Fruit fly (Drosophila melanogaster) whole organism, adult: Measurements from ENCODE around the gene Frmd5.

Experiments
- CG11617 ChIP-seq: fragments of 200-800 bp; sonication (Bioruptor generic); optimal IDR thresholded peaks from 2 replicates; lab custom pipeline; 2017; ENCODE audit warnings: mild to moderate bottlenecking, missing biosample characterization, missing genetic modification reagents, missing genetic modification characterization
- CG12768 ChIP-seq: fragments of 200-800 bp; sonication (Bioruptor generic); optimal IDR thresholded peaks from 2 replicates; lab custom pipeline; 2017; ENCODE audit warnings: missing biosample characterization, missing genetic modification characterization, mild to moderate bottlenecking, moderate library complexity, missing genetic modification reagents
- CG14711 ChIP-seq: fragments of 200-800 bp; sonication (Bioruptor generic); optimal IDR thresholded peaks from 2 replicates; lab custom pipeline; 2018; ENCODE audit warnings: missing biosample characterization, mild to moderate bottlenecking, missing genetic modification characterization, moderate library complexity
- CG1620 ChIP-seq: fragments of 200-800 bp; sonication (Bioruptor generic); optimal IDR thresholded peaks from 2 replicates; lab custom pipeline; 2016; ENCODE audit warnings: missing biosample characterization, missing genetic modification characterization
- CG33017 ChIP-seq: fragments of 200-800 bp; sonication (Bioruptor generic); optimal IDR thresholded peaks from 2 replicates; lab custom pipeline; 2018; ENCODE audit warnings: missing biosample characterization, mild to moderate bottlenecking, missing genetic modification characterization, moderate library complexity
- CG5204 ChIP-seq: fragments of 200-800 bp; sonication (Bioruptor generic); optimal IDR thresholded peaks from 2 replicates; lab custom pipeline; 2016; ENCODE audit warnings: missing biosample characterization, missing genetic modification characterization
- CG7045 ChIP-seq: fragments of 200-800 bp; sonication (Bioruptor generic); optimal IDR thresholded peaks from 2 replicates; lab custom pipeline; 2017; ENCODE audit warnings: missing biosample characterization, mild to moderate bottlenecking, missing genetic modification characterization
- CG7101 ChIP-seq: fragments of 200-800 bp; sonication (Bioruptor generic); optimal IDR thresholded peaks from 2 replicates; lab custom pipeline; 2018; ENCODE audit warnings: missing biosample characterization, mild to moderate bottlenecking, missing genetic modification characterization, moderate library complexity
- Clk ChIP-seq: fragments of 200-800 bp; sonication (Bioruptor generic); optimal IDR thresholded peaks from 2 replicates; lab custom pipeline; 2017; ENCODE audit warnings: missing biosample characterization, missing genetic modification characterization
- Crg-1 ChIP-seq: fragments of 200-800 bp; sonication (Bioruptor generic); optimal IDR thresholded peaks from 2 replicates; lab custom pipeline; 2016; ENCODE audit warnings: missing biosample characterization, missing genetic modification characterization
- Hr96 ChIP-seq: fragments of 200-800 bp; sonication (Bioruptor generic); optimal IDR thresholded peaks from 2 replicates; lab custom pipeline; 2016; ENCODE audit warnings: missing biosample characterization, missing genetic modification characterization
- Mnt ChIP-seq: fragments of 200-800 bp; sonication (Bioruptor generic); optimal IDR thresholded peaks from 2 replicates; lab custom pipeline; 2016; ENCODE audit warnings: missing biosample characterization, mild to moderate bottlenecking, missing genetic modification characterization
- bab1 ChIP-seq: fragments of 200-800 bp; sonication (Bioruptor generic); optimal IDR thresholded peaks from 3 replicates; lab custom pipeline; 2019; ENCODE audit warnings: missing biosample characterization, mild to moderate bottlenecking, missing genetic modification characterization, moderate library complexity
- cic ChIP-seq: fragments of 200-800 bp; sonication (Bioruptor generic); optimal IDR thresholded peaks from 2 replicates; lab custom pipeline; 2017; ENCODE audit warnings: missing biosample characterization, mild to moderate bottlenecking, missing genetic modification characterization, moderate library complexity
- cnc ChIP-seq, 2 experiments: fragments of >200 bp; optimal IDR thresholded peaks; 2 replicates each; lab custom pipeline; 2017
- kay ChIP-seq: fragments of 200-800 bp; sonication (Bioruptor generic); peaks from one replicate; lab custom pipeline; 2016; ENCODE audit warnings: missing biosample characterization, missing genetic modification characterization, borderline replicate concordance
- ovo ChIP-seq: fragments of 200-800 bp; sonication (Bioruptor generic); optimal IDR thresholded peaks from 2 replicates; lab custom pipeline; 2016; ENCODE audit warnings: missing biosample characterization, missing genetic modification characterization
- pad ChIP-seq: fragments of 200-800 bp; sonication (Bioruptor generic); optimal IDR thresholded peaks from 3 replicates; lab custom pipeline; 2017; ENCODE audit warnings: missing biosample characterization, missing genetic modification characterization, mild to moderate bottlenecking, moderate library complexity, missing genetic modification reagents
- tj ChIP-seq: fragments of 200-800 bp; sonication (Bioruptor generic); optimal IDR thresholded peaks from 3 replicates; lab custom pipeline; 2017; ENCODE audit warnings: missing biosample characterization, mild to moderate bottlenecking, missing genetic modification characterization, moderate library complexity
- toe ChIP-seq: fragments of 200-800 bp; sonication (Bioruptor generic); optimal IDR thresholded peaks from 2 replicates; lab custom pipeline; 2016; ENCODE audit warnings: missing biosample characterization, missing genetic modification characterization

Gene Frmd5

dm6 chr2L:10373605-10374269 lies 29.5 kb downstream of the Frmd5 start, which contains the start of gene rho-5:
Gene rho-5 (minus strand): TSS chr2L:10373900.
- TF ChIP-seq CG12768 (GFP tag; lab: Kevin White, UChicago): no peak
- no peak for TF ChIP-seq ovo
- TF ChIP-seq CG11617: no peak
- no peak for TF ChIP-seq Crg-1 (GFP tag; lab: Kevin White, UChicago)
- TF ChIP-seq CG7101 (tag; lab: Kevin White, UChicago): no peak
- TF ChIP-seq cic (GFP tag; lab: Kevin White, UChicago): no peak

dm6 chr2L:10375464-10376236 lies 31.4 kb downstream of the Frmd5 start, which contains the start of the genes CG33303 and dpr19:
Gene CG33303 (minus strand): TSS chr2L:10375757.
Gene dpr19 (plus strand): TSS chr2L:10376168.
- TF ChIP-seq cnc (optimal IDR thresholded peaks at IDR 0.05; lab: Kevin White, UChicago) (no peak), ovo (peak; percentile 8), bab1 (GFP tag; lab: Kevin White, UChicago) (peak; percentile 38), CG14711 (tag; lab: Kevin White, UChicago) (peak; percentile 70), CG33017 (tag; lab: Kevin White, UChicago) (peak; percentile 79), Mnt (GFP tag; lab: Kevin White, UChicago) (peak; percentile 13), tj (GFP tag; lab: Kevin White, UChicago) (peak; percentile 40), CG5204 (GFP tag; lab: Kevin White, UChicago) (no peak), CG7101 (tag; lab: Kevin White, UChicago) (peak; percentile 74), Hr96 (GFP tag; lab: Kevin White, UChicago) (no peak), CG11617 (peak; percentile 73), kay (GFP tag; lab: Kevin White, UChicago) (no peak), cic (GFP tag; lab: Kevin White, UChicago) (peak; percentile 38), CG12768 (GFP tag; lab: Kevin White, UChicago) (peak; percentile 29), Clk (GFP tag; lab: Kevin White, UChicago) (no peak), CG1620 (no peak), Crg-1 (GFP tag; lab: Kevin White, UChicago) (no peak), CG7045 (peak; percentile 63), pad (GFP tag; lab: Kevin White, UChicago) (no peak), toe (GFP tag; lab: Kevin White, UChicago) (no peak)

- TF ChIP-seq ovo: no peak
These were observed 32.0 kb downstream of the Frmd5 start for dm6 chr2L:10376276-10376675.

dm6 chr2L:10378631-10379030 lies 34.4 kb downstream of the Frmd5 start:
- TF ChIP-seq Crg-1 (GFP tag; lab: Kevin White, UChicago) (no peak), kay (GFP tag; lab: Kevin White, UChicago) (no peak)

dm6 chr2L:10379865-10380264 lies 35.6 kb downstream of the Frmd5 start, which contains the start of gene gny:
Gene gny (plus strand): TSS chr2L:10380103.
- peak; percentile 15 for TF ChIP-seq bab1 (GFP tag; lab: Kevin White, UChicago)
- no peak for TF ChIP-seq Clk (GFP tag; lab: Kevin White, UChicago)

- TF ChIP-seq CG11617 (peak; percentile 92), toe (GFP tag; lab: Kevin White, UChicago) (no peak), Mnt (GFP tag; lab: Kevin White, UChicago) (peak; percentile 56), CG7101 (tag; lab: Kevin White, UChicago) (peak; percentile 96), CG5204 (GFP tag; lab: Kevin White, UChicago) (no peak), Hr96 (GFP tag; lab: Kevin White, UChicago) (no peak), CG12768 (GFP tag; lab: Kevin White, UChicago) (peak; percentile 92), ovo (no peak), Crg-1 (GFP tag; lab: Kevin White, UChicago) (peak; percentile 55), CG1620 (no peak), cnc (optimal IDR thresholded peaks at IDR 0.05; lab: Kevin White, UChicago) (peak in 1 of 2 experiments; percentile 27), pad (GFP tag; lab: Kevin White, UChicago) (peak; percentile 71), bab1 (GFP tag; lab: Kevin White, UChicago) (no peak), Clk (GFP tag; lab: Kevin White, UChicago) (peak; percentile 63), CG33017 (tag; lab: Kevin White, UChicago) (peak; percentile 96), CG7045 (peak; percentile 82), cic (GFP tag; lab: Kevin White, UChicago) (peak; percentile 86), tj (GFP tag; lab: Kevin White, UChicago) (peak; percentile 46), kay (GFP tag; lab: Kevin White, UChicago) (peak; percentile 97), CG14711 (tag; lab: Kevin White, UChicago) (peak; percentile 90)
These were observed 37.7 kb downstream of the Frmd5 start, which contains the start of gene CG5096 for dm6 chr2L:10381890-10382450. Gene CG5096 (plus strand): TSS chr2L:10382263.
